Fruit fly (Drosophila melanogaster): ENCODE data around the gene Hrd3.

The Hrd3 gene

DNA sequence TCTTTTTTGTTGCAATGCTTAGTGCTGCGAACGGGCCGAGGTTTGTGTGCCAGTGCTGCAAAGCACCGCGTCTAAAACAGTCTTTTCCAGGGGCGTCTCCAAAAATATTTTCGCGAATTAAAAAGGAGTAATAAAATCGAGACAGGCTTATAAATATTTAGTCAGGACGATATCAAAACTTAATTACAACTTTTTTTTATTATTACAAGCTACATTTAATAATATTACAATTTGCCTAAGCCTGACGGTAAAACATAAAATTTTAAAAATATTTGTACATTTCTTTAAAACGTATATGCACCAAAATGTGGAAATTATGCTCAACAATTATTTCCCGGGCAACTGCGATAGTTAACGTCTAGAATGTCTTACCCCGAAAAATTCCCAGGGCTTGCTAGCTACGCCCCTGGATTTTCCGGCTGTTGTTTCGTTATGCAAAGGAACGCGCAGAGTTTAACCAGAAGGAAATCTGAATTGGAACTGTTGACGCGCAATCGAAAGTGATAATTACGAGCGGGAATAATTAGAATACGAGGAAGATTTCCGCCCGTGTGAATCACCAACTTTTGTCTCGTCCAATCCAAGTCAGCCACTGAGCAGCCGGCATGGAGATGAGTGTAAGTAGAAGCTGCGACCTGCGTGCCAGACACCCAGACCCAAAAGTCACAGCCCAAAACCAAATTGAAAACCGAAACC is at the start of gene Hrd3, which contains the start of gene PTPMT1:
Hrd3 (minus strand) TSS at position 646 of the 696 bp plus-strand sequence.
PTPMT1 (plus strand) TSS at position 428 of the 696 bp plus-strand sequence.
- TF ChIP-seq CG32121 (GFP tag; IDR thresholded peaks at IDR 0.05) (peak; percentile 95), CG12605 (GFP tag; IDR thresholded peaks at IDR 0.05) (peak; percentile 88), Pif1A (GFP tag; optimal IDR thresholded peaks at IDR 0.05) (peak; percentile 99), gl (tag; optimal IDR thresholded peaks at IDR 0.05) (peak; percentile 91), rn (GFP tag; IDR thresholded peaks at IDR 0.05) (peak; percentile 92), CG4496 (GFP tag; IDR thresholded peaks at IDR 0.05) (peak; percentile 97), CG17806 (tag; optimal IDR thresholded peaks at IDR 0.05) (peak; percentile 97), CG8301 (tag; optimal IDR thresholded peaks at IDR 0.05) (peak; percentile 98), CG10348 (GFP tag; IDR thresholded peaks at IDR 0.05) (peak; percentile 93), CG13204 (GFP tag; optimal IDR thresholded peaks at IDR 0.05) (peak; percentile 95), EcR (GFP tag; optimal IDR thresholded peaks at IDR 0.05) (peak; percentile 47), fd96Ca (GFP tag; IDR thresholded peaks at IDR 0.05) (peak; percentile 94), D1 (tag; optimal IDR thresholded peaks at IDR 0.05) (no peak), Ets98B (GFP tag; IDR thresholded peaks at IDR 0.05) (peak; percentile 91), CG14655 (GFP tag; optimal IDR thresholded peaks at IDR 0.05) (peak; percentile 100), CG15710 (tag; optimal IDR thresholded peaks at IDR 0.05) (peak; percentile 99), CG34367 (tag; optimal IDR thresholded peaks at IDR 0.05) (peak; percentile 97), CG8159 (tag; optimal IDR thresholded peaks at IDR 0.05) (peak; percentile 99), CG9948 (tag; optimal IDR thresholded peaks at IDR 0.05) (peak; percentile 99), Snoo (tag; optimal IDR thresholded peaks at IDR 0.05) (peak; percentile 98), Pif1B (GFP tag; optimal IDR thresholded peaks at IDR 0.05) (peak; percentile 99)

DNA sequence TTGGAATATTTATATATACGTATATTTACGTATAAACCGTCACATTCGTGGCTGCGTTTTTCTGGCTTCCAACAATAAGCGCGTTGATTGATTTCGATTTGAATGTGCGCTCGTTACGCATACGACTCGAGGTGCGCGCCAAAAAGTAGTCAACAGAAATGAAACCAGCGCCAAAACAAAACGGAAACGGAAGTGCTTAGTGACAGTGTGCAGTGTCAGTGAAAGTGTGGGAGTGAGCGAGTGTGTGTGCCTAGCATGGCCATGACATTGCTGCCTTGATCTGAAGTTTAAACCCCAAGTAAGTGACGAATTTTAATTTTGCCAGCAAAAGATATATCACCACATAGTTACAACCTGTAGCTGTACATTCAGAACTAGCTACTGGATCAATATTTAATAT is 45.3 kb upstream of the Hrd3 start, which contains the start of gene CG34355:
CG34355 (plus strand) TSS at position 192 of the 400 bp plus-strand sequence.
- TF ChIP-seq CG4496 (GFP tag; IDR thresholded peaks at IDR 0.05) (peak; percentile 54; the same call in 2 of the 3 replicates), CG34367 (tag; optimal IDR thresholded peaks at IDR 0.05) (peak; percentile 42), CG8159 (tag; optimal IDR thresholded peaks at IDR 0.05) (no peak)

- TF ChIP-seq Snoo (tag; optimal IDR thresholded peaks at IDR 0.05) (no peak), Pif1A (GFP tag; optimal IDR thresholded peaks at IDR 0.05) (no peak), CG9948 (tag; optimal IDR thresholded peaks at IDR 0.05) (peak; percentile 51), gl (tag; optimal IDR thresholded peaks at IDR 0.05) (no peak), CG14655 (GFP tag; optimal IDR thresholded peaks at IDR 0.05) (no peak), EcR (GFP tag; optimal IDR thresholded peaks at IDR 0.05) (no peak), CG4496 (GFP tag; IDR thresholded peaks at IDR 0.05) (peak; percentile 40; the same call in 1 of the 3 replicates), Pif1B (GFP tag; optimal IDR thresholded peaks at IDR 0.05) (no peak), CG32121 (GFP tag; IDR thresholded peaks at IDR 0.05) (peak; percentile 51; the same call in 1 of the 2 replicates), rn (GFP tag; IDR thresholded peaks at IDR 0.05) (no peak), CG8159 (tag; optimal IDR thresholded peaks at IDR 0.05) (no peak), Ets98B (GFP tag; IDR thresholded peaks at IDR 0.05) (no peak), CG34367 (tag; optimal IDR thresholded peaks at IDR 0.05) (no peak), CG15710 (tag; optimal IDR thresholded peaks at IDR 0.05) (peak; percentile 62), CG17806 (tag; optimal IDR thresholded peaks at IDR 0.05) (peak; percentile 72), D1 (tag; optimal IDR thresholded peaks at IDR 0.05) (no peak), CG12605 (GFP tag; IDR thresholded peaks at IDR 0.05) (peak; percentile 43; the same call in 1 of the 2 replicates), CG8301 (tag; optimal IDR thresholded peaks at IDR 0.05) (no peak), CG10348 (GFP tag; IDR thresholded peaks at IDR 0.05) (no peak), fd96Ca (GFP tag; IDR thresholded peaks at IDR 0.05) (no peak), CG13204 (GFP tag; optimal IDR thresholded peaks at IDR 0.05) (no peak)
Measured at dm6 chr3R:23791491-23791890, 33.1 kb upstream of the Hrd3 start.

DNA sequence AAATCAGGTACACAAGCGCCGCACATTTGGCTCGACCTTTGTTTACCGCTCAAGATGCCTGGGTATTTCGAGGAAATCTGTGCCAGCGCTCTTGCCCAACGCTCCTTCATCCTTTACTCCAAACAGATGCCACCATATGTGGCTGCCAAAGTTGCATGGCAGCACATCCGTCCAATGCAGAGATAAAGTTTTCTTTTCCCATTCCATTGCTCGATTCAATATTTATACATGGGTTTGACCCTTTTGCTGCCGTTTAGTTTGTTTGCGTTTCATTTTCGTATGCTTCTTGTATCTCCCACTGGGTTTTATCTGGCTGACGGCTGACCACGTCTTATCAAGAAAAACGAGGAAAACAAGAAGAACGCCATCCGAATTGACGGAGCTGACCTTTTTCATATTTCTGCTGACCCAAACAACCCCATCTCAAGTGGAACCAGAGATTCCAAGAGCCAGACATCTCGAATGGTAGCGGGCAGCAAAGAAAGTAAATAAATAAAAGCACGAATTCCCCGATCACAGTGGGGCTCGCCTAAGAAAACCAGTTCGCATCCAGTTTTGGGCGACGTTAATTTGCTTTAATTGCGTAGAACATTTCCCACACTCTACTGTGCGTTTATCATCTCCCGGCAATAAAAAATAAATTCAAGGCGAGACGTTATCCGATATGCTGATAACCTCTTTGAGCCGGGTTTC is 32.3 kb upstream of the Hrd3 start:
- TF ChIP-seq CG15710 (tag; optimal IDR thresholded peaks at IDR 0.05) (no peak), gl (tag; optimal IDR thresholded peaks at IDR 0.05) (no peak), CG17806 (tag; optimal IDR thresholded peaks at IDR 0.05) (no peak), CG4496 (GFP tag; IDR thresholded peaks at IDR 0.05) (no peak), CG13204 (GFP tag; optimal IDR thresholded peaks at IDR 0.05) (no peak), Snoo (tag; optimal IDR thresholded peaks at IDR 0.05) (no peak), CG12605 (GFP tag; IDR thresholded peaks at IDR 0.05) (no peak)

DNA sequence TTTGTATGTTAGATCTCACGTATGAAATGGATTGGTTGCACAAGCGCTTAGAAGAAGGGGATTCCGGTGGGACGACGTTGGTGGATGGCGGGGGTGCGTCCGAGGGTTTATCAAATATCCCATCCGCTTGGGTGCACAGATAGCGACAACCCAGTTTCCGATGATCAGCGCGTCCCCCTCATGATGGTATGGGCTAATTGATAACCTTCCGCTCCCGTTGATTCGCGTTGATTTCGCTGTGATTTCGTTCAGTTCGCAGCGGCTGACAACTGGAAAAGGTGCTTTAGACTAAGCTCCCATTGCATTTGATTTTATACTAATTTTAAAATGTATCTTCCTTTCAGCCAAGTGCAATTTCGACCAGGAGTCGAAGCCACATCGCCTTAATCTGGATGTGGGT is 31.2 kb upstream of the Hrd3 start:
- TF ChIP-seq CG32121 (GFP tag; IDR thresholded peaks at IDR 0.05), result no peak
- TF ChIP-seq CG12605 (GFP tag; IDR thresholded peaks at IDR 0.05), result no peak
- no peak for TF ChIP-seq fd96Ca (GFP tag; IDR thresholded peaks at IDR 0.05)

- TF ChIP-seq gl (tag; optimal IDR thresholded peaks at IDR 0.05) (peak; percentile 37), CG15710 (tag; optimal IDR thresholded peaks at IDR 0.05) (peak; percentile 77), CG8159 (tag; optimal IDR thresholded peaks at IDR 0.05) (peak; percentile 83), CG17806 (tag; optimal IDR thresholded peaks at IDR 0.05) (peak; percentile 79), Snoo (tag; optimal IDR thresholded peaks at IDR 0.05) (peak; percentile 60), fd96Ca (GFP tag; IDR thresholded peaks at IDR 0.05) (peak; percentile 64; the same call in 2 of the 3 replicates), EcR (GFP tag; optimal IDR thresholded peaks at IDR 0.05) (peak; percentile 98), Pif1B (GFP tag; optimal IDR thresholded peaks at IDR 0.05) (peak; percentile 74), CG34367 (tag; optimal IDR thresholded peaks at IDR 0.05) (peak; percentile 67), CG4496 (GFP tag; IDR thresholded peaks at IDR 0.05) (peak; percentile 41; the same call in 2 of the 3 replicates), CG14655 (GFP tag; optimal IDR thresholded peaks at IDR 0.05) (peak; percentile 82), D1 (tag; optimal IDR thresholded peaks at IDR 0.05) (peak; percentile 50), CG32121 (GFP tag; IDR thresholded peaks at IDR 0.05) (peak; percentile 62), Pif1A (GFP tag; optimal IDR thresholded peaks at IDR 0.05) (peak; percentile 67), CG9948 (tag; optimal IDR thresholded peaks at IDR 0.05) (peak; percentile 80), rn (GFP tag; IDR thresholded peaks at IDR 0.05) (no peak), CG12605 (GFP tag; IDR thresholded peaks at IDR 0.05) (peak; percentile 48; the same call in 1 of the 2 replicates), CG10348 (GFP tag; IDR thresholded peaks at IDR 0.05) (no peak), CG13204 (GFP tag; optimal IDR thresholded peaks at IDR 0.05) (peak; percentile 97), Ets98B (GFP tag; IDR thresholded peaks at IDR 0.05) (peak; percentile 43), CG8301 (tag; optimal IDR thresholded peaks at IDR 0.05) (peak; percentile 80)
Measured at dm6 chr3R:23788406-23789021, 30.2 kb upstream of the Hrd3 start.

Data from whole organism, pupa.